Fruit fly (Drosophila melanogaster) whole organism, embryonic: ENCODE data around the gene CG11892.

ENCODE experiments used
- Antp ChIP-seq: fragments of 200-800 bp; sonication (Bioruptor generic); optimal IDR thresholded peaks from 3 replicates; lab custom pipeline; 2016; ENCODE audit warnings: missing biosample characterization, missing genetic modification characterization
- Atf-2 ChIP-seq: fragments of 200-800 bp; sonication (Bioruptor generic); optimal IDR thresholded peaks from 2 replicates; lab custom pipeline; 2016; ENCODE audit warnings: missing biosample characterization, missing genetic modification characterization
- BEAF-32 ChIP-seq: fragments of 200-800 bp; sonication (Bioruptor generic); optimal IDR thresholded peaks from 3 replicates; lab custom pipeline; 2017; ENCODE audit warnings: missing biosample characterization, missing genetic modification characterization, mild to moderate bottlenecking, moderate library complexity, missing genetic modification reagents
- BtbVII ChIP-seq: fragments of 200-800 bp; sonication (Bioruptor generic); optimal IDR thresholded peaks from 3 replicates; lab custom pipeline; 2017; ENCODE audit warnings: missing biosample characterization, mild to moderate bottlenecking, missing genetic modification characterization
- CG11247 ChIP-seq: fragments of 200-800 bp; sonication (Bioruptor generic); IDR thresholded peaks from 2 replicates; pipeline ENCODE4 v1.3.6; 2022; ENCODE audit warnings: missing biosample characterization, missing genetic modification characterization
- CG1529 ChIP-seq: fragments of 200-800 bp; sonication (Bioruptor generic); optimal IDR thresholded peaks from 3 replicates; lab custom pipeline; 2018; ENCODE audit warnings: missing biosample characterization, missing genetic modification characterization
- CG2116 ChIP-seq: fragments of 200-800 bp; sonication (Bioruptor generic); optimal IDR thresholded peaks from 3 replicates; lab custom pipeline; 2018; ENCODE audit warnings: missing biosample characterization, mild to moderate bottlenecking, missing genetic modification characterization
- CG2120 ChIP-seq: fragments of 200-800 bp; sonication (Bioruptor generic); optimal IDR thresholded peaks from 3 replicates; lab custom pipeline; 2016; ENCODE audit warnings: missing biosample characterization, missing genetic modification characterization
- CG2712 ChIP-seq: fragments of 200-800 bp; optimal IDR thresholded peaks from 3 replicates; lab custom pipeline; 2019; ENCODE audit warnings: missing biosample characterization, mild to moderate bottlenecking, missing genetic modification characterization, moderate library complexity
- CG3065 ChIP-seq: fragments of 200-800 bp; sonication (Bioruptor generic); optimal IDR thresholded peaks from 2 replicates; lab custom pipeline; 2016; ENCODE audit warnings: missing biosample characterization, missing genetic modification characterization
- CG31388 ChIP-seq: fragments of 200-800 bp; sonication (Bioruptor generic); optimal IDR thresholded peaks from 2 replicates; lab custom pipeline; 2016; ENCODE audit warnings: missing biosample characterization, missing genetic modification characterization
- CG31441 ChIP-seq: fragments of 200-800 bp; sonication (Bioruptor generic); IDR thresholded peaks from 2 replicates; pipeline ENCODE4 v1.3.6; 2022; ENCODE audit warnings: missing biosample characterization, missing genetic modification characterization
- CG34376 ChIP-seq: fragments of 200-800 bp; sonication (Bioruptor generic); optimal IDR thresholded peaks from 2 replicates; lab custom pipeline; 2018; ENCODE audit warnings: missing biosample characterization, mild to moderate bottlenecking, missing genetic modification characterization
- CG3995 ChIP-seq: fragments of 200-800 bp; sonication (Bioruptor generic); optimal IDR thresholded peaks from 3 replicates; lab custom pipeline; 2016; ENCODE audit warnings: missing biosample characterization, missing genetic modification characterization
- CG42726 ChIP-seq: fragments of 200-800 bp; sonication (Bioruptor generic); IDR thresholded peaks from 2 replicates; pipeline ENCODE4 v1.3.6; 2022; ENCODE audit warnings: missing biosample characterization, missing genetic modification characterization; ENCODE audit not compliant: partially characterized antibody
- CG4730 ChIP-seq: fragments of 200-800 bp; sonication (Bioruptor generic); IDR thresholded peaks from 2 replicates; pipeline ENCODE4 v1.3.6; 2022; ENCODE audit warnings: missing biosample characterization, missing genetic modification characterization
- CG4820 ChIP-seq: fragments of 200-800 bp; sonication (Bioruptor generic); optimal IDR thresholded peaks from 3 replicates; lab custom pipeline; 2016; ENCODE audit warnings: missing biosample characterization, missing genetic modification characterization
- CG5245 ChIP-seq: fragments of 200-800 bp; sonication (Bioruptor generic); optimal IDR thresholded peaks from 3 replicates; lab custom pipeline; 2016; ENCODE audit warnings: missing biosample characterization, missing genetic modification characterization
- CG7928 ChIP-seq: fragments of 200-800 bp; sonication (Bioruptor generic); optimal IDR thresholded peaks from 2 replicates; lab custom pipeline; 2017; ENCODE audit warnings: missing biosample characterization, mild to moderate bottlenecking, missing genetic modification characterization
- CG8388 ChIP-seq: fragments of 200-800 bp; sonication (Bioruptor generic); optimal IDR thresholded peaks from 2 replicates; lab custom pipeline; 2019; ENCODE audit warnings: missing biosample characterization, mild to moderate bottlenecking, missing genetic modification characterization, moderate library complexity
- CG9437 ChIP-seq: fragments of 200-800 bp; sonication (Bioruptor generic); optimal IDR thresholded peaks from 2 replicates; lab custom pipeline; 2018; ENCODE audit warnings: missing biosample characterization, mild to moderate bottlenecking, missing genetic modification characterization
- Dek ChIP-seq: fragments of 200-800 bp; sonication (Bioruptor generic); optimal IDR thresholded peaks from 3 replicates; lab custom pipeline; 2019; ENCODE audit warnings: missing biosample characterization, mild to moderate bottlenecking, missing genetic modification characterization, moderate library complexity
- Doc2 ChIP-seq: fragments of 200-800 bp; sonication (Bioruptor generic); IDR thresholded peaks from 2 replicates; pipeline ENCODE4 v1.3.6; 2022; ENCODE audit warnings: missing biosample characterization, missing genetic modification characterization
- Dp ChIP-seq: fragments of 200-800 bp; sonication (Bioruptor generic); optimal IDR thresholded peaks from 2 replicates; lab custom pipeline; 2018; ENCODE audit warnings: missing biosample characterization, mild to moderate bottlenecking, missing genetic modification characterization, moderate library complexity
- HmgD ChIP-seq: fragments of 200-800 bp; sonication (Bioruptor generic); optimal IDR thresholded peaks from 3 replicates; lab custom pipeline; 2016; ENCODE audit warnings: missing biosample characterization, missing genetic modification characterization
- Kr ChIP-seq: fragments of 200-800 bp; sonication (Bioruptor generic); optimal IDR thresholded peaks from 2 replicates; lab custom pipeline; 2017; ENCODE audit warnings: missing biosample characterization, mild to moderate bottlenecking, missing genetic modification characterization
- Lhr ChIP-seq: fragments of 200-800 bp; sonication (Bioruptor generic); optimal IDR thresholded peaks from 3 replicates; lab custom pipeline; 2017; ENCODE audit warnings: mild to moderate bottlenecking, missing biosample characterization, missing genetic modification reagents, missing genetic modification characterization
- Lpt ChIP-seq: fragments of >200 bp; optimal IDR thresholded peaks from 2 replicates; lab custom pipeline; 2018; ENCODE audit warnings: missing biosample characterization, missing genetic modification characterization
- Opbp ChIP-seq: fragments of 200-800 bp; sonication (Bioruptor generic); IDR thresholded peaks from 3 replicates; pipeline ENCODE4 v1.3.6; 2022; ENCODE audit warnings: missing biosample characterization, missing genetic modification characterization; ENCODE audit not compliant: partially characterized antibody
- Ravus ChIP-seq: fragments of 200-800 bp; sonication (Bioruptor generic); IDR thresholded peaks from 2 replicates; pipeline ENCODE4 v1.3.6; 2022; ENCODE audit warnings: missing biosample characterization, missing genetic modification characterization
- Ssrp ChIP-seq: fragments of 200-800 bp; sonication (Bioruptor generic); optimal IDR thresholded peaks from 2 replicates; lab custom pipeline; 2018; ENCODE audit warnings: missing biosample characterization, mild to moderate bottlenecking, missing genetic modification characterization, moderate library complexity
- Stat92E ChIP-seq, 3 experiments: fragments of >200 bp in 2 of 3; fragments of 200-800 bp in 1 of 3; sonication (Bioruptor generic) in 1 of 3; optimal IDR thresholded peaks; 2 replicates each; lab custom pipeline; 2017 to 2019; ENCODE audit warnings: missing biosample characterization in 3 of 3, missing genetic modification characterization in 3 of 3, mild to moderate bottlenecking in 1 of 3, moderate library complexity in 1 of 3
- Xbp1 ChIP-seq: fragments of 200-800 bp; sonication (Bioruptor generic); optimal IDR thresholded peaks from 3 replicates; lab custom pipeline; 2016; ENCODE audit warnings: missing biosample characterization, mild to moderate bottlenecking, missing genetic modification characterization
- Xrp1 ChIP-seq: fragments of 200-800 bp; sonication (Bioruptor generic); IDR thresholded peaks from 2 replicates; pipeline ENCODE4 v1.3.6; 2022; ENCODE audit warnings: missing biosample characterization, missing genetic modification characterization
- chinmo ChIP-seq: fragments of 200-800 bp; sonication (Bioruptor generic); IDR thresholded peaks from 4 replicates; pipeline ENCODE4 v1.3.6; 2022; ENCODE audit warnings: missing biosample characterization, missing genetic modification characterization; ENCODE audit not compliant: partially characterized antibody
- cwo ChIP-seq: fragments of 200-800 bp; sonication (Bioruptor generic); optimal IDR thresholded peaks from 3 replicates; lab custom pipeline; 2017; ENCODE audit warnings: missing biosample characterization, missing genetic modification characterization, mild to moderate bottlenecking, moderate library complexity, missing genetic modification reagents
- da ChIP-seq: fragments of 200-800 bp; sonication (Bioruptor generic); optimal IDR thresholded peaks from 2 replicates; lab custom pipeline; 2016; ENCODE audit warnings: missing biosample characterization, missing genetic modification characterization
- gcm ChIP-seq: fragments of 200-800 bp; sonication (Bioruptor generic); optimal IDR thresholded peaks from 2 replicates; lab custom pipeline; 2019; ENCODE audit warnings: missing biosample characterization, mild to moderate bottlenecking, missing genetic modification characterization, moderate library complexity
- gt ChIP-seq: fragments of 200-800 bp; sonication (Bioruptor generic); IDR thresholded peaks from 2 replicates; pipeline ENCODE4 v1.3.6; 2022; ENCODE audit warnings: missing biosample characterization, missing genetic modification characterization
- klu ChIP-seq: fragments of 200-800 bp; sonication (Bioruptor generic); IDR thresholded peaks from 2 replicates; pipeline ENCODE4 v1.3.6; 2022; ENCODE audit warnings: missing biosample characterization, missing genetic modification characterization
- lilli ChIP-seq: fragments of 200-800 bp; sonication (Bioruptor generic); optimal IDR thresholded peaks from 3 replicates; lab custom pipeline; 2016; ENCODE audit warnings: missing biosample characterization, missing genetic modification characterization
- onecut ChIP-seq: fragments of 200-800 bp; sonication (Bioruptor generic); IDR thresholded peaks from 2 replicates; pipeline ENCODE4 v1.3.6; 2022; ENCODE audit warnings: missing biosample characterization, missing genetic modification characterization
- peb ChIP-seq: fragments of 200-800 bp; sonication (Bioruptor generic); IDR thresholded peaks from 2 replicates; pipeline ENCODE4 v1.3.6; 2022; ENCODE audit warnings: missing biosample characterization, missing genetic modification characterization
- pum ChIP-seq: fragments of 200-800 bp; sonication (Bioruptor generic); optimal IDR thresholded peaks from 2 replicates; lab custom pipeline; 2016; ENCODE audit warnings: missing biosample characterization, missing genetic modification characterization
- ro ChIP-seq: fragments of 200-800 bp; sonication (Bioruptor generic); IDR thresholded peaks from 2 replicates; pipeline ENCODE4 v1.3.6; 2022; ENCODE audit warnings: missing biosample characterization, missing genetic modification characterization
- sd ChIP-seq: fragments of 200-800 bp; sonication (Bioruptor generic); optimal IDR thresholded peaks from 3 replicates; lab custom pipeline; 2018; ENCODE audit warnings: missing biosample characterization, mild to moderate bottlenecking, missing genetic modification characterization, moderate library complexity
- tap ChIP-seq: fragments of 200-800 bp; optimal IDR thresholded peaks from 3 replicates; lab custom pipeline; 2019; ENCODE audit warnings: missing biosample characterization, mild to moderate bottlenecking, missing genetic modification characterization, moderate library complexity
- tx ChIP-seq: fragments of 200-800 bp; sonication (Bioruptor generic); optimal IDR thresholded peaks from 2 replicates; lab custom pipeline; 2016; ENCODE audit warnings: missing biosample characterization, missing genetic modification characterization
- vfl ChIP-seq: fragments of 200-800 bp; sonication (Bioruptor generic); optimal IDR thresholded peaks from 2 replicates; lab custom pipeline; 2016; ENCODE audit warnings: missing biosample characterization, missing genetic modification characterization
- wdn ChIP-seq: fragments of 200-800 bp; sonication (Bioruptor generic); IDR thresholded peaks from 2 replicates; pipeline ENCODE4 v1.3.6; 2022; ENCODE audit warnings: missing biosample characterization, missing genetic modification characterization

The CG11892 gene

DNA sequence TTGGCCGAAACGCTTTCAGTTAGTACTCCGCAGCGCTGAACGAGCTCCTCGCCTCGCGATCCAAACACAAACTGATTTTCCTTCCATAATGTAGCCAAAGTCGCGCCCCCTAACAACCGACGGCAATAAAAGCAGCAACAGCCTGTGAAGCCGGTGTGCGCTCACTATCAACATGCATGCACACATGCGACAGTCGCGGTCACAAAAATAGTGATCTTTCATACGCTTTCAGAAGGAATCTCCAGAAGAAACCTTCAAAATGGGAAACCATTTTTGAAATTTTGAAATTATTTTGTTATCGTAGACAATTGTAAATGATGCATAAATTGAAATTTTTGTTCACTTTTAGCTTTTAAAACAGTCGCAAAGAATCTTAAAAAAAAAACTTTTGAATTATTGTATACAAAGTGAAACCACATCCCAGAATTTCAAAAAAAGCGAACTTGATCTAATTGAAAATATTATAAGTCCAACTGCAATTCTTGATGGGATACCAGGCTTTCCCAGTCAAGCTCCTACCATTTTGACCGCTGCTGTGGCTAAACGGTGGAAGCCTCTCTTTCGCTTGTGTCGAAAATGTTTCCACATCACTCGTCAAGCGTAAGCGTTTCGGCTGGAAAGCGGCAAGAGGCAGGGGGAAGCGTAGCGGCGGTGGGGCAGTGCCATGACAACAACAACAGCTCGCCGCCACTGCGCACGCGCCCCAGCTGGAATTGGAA lies 48.9 kb upstream of the CG11892 start, which contains the start of gene Cad96Cb (continued):
- TF ChIP-seq CG9437 (GFP tag; lab: Kevin White, UChicago) = peak; percentile 87
- peak; percentile 90 for TF ChIP-seq Ssrp
- peak; percentile 75 for TF ChIP-seq tx (GFP tag; lab: Kevin White, UChicago)
- peak; percentile 88 for TF ChIP-seq Atf-2 (GFP tag; lab: Kevin White, UChicago)
- TF ChIP-seq chinmo (GFP tag; lab: Robert Waterston, UW) = no peak
- TF ChIP-seq cwo (GFP tag; lab: Kevin White, UChicago) = peak; percentile 67
- TF ChIP-seq pum (GFP tag; lab: Kevin White, UChicago) = peak; percentile 79
- TF ChIP-seq wdn = no peak
- TF ChIP-seq tap (tag; lab: Kevin White, UChicago) = no peak
- peak; percentile 30; the same call in 1 of the 2 replicates for TF ChIP-seq CG11247 (GFP tag; lab: Robert Waterston, UW)
- peak; percentile 23; the same call in 1 of the 2 replicates for TF ChIP-seq peb (GFP tag; lab: Robert Waterston, UW)
- peak; percentile 86 for TF ChIP-seq gcm (GFP tag; lab: Kevin White, UChicago)
- TF ChIP-seq Opbp (GFP tag; lab: Robert Waterston, UW) = no peak
- peak; percentile 77 for TF ChIP-seq Xrp1 (GFP tag; lab: Robert Waterston, UW)
- TF ChIP-seq CG7928 (GFP tag; lab: Kevin White, UChicago) = peak; percentile 7
- peak; percentile 75 for TF ChIP-seq onecut (GFP tag; lab: Robert Waterston, UW)
- no peak for TF ChIP-seq CG42726
- no peak for TF ChIP-seq CG2120 (GFP tag; lab: Kevin White, UChicago)
- TF ChIP-seq CG3065 = peak; percentile 65
- no peak; the same call in 1 of the 2 replicates for TF ChIP-seq gt (GFP tag; lab: Robert Waterston, UW)
- peak; percentile 89 for TF ChIP-seq CG4820 (GFP tag; lab: Kevin White, UChicago)
- TF ChIP-seq Lhr = peak; percentile 68
- peak; percentile 82 for TF ChIP-seq CG5245 (GFP tag; lab: Kevin White, UChicago)
- TF ChIP-seq HmgD = peak; percentile 28
- TF ChIP-seq CG2712 (tag; lab: Kevin White, UChicago) = peak; percentile 91
- TF ChIP-seq Dek (tag; lab: Kevin White, UChicago) = peak; percentile 46
- peak; percentile 63 for TF ChIP-seq BtbVII
- TF ChIP-seq BEAF-32 = no peak
- TF ChIP-seq Antp (GFP tag; lab: Kevin White, UChicago) = peak; percentile 67
- peak; percentile 10; the same call in 1 of the 2 replicates for TF ChIP-seq klu (GFP tag; lab: Robert Waterston, UW)
- TF ChIP-seq Lpt (GFP tag; lab: Kevin White, UChicago) = no peak
- TF ChIP-seq CG4730 = no peak
- TF ChIP-seq sd (tag; lab: Kevin White, UChicago) = peak; percentile 20
- no peak for TF ChIP-seq Ravus
- peak; percentile 94 for TF ChIP-seq CG31441 (GFP tag; lab: Robert Waterston, UW)
- TF ChIP-seq Xbp1 (GFP tag; lab: Kevin White, UChicago) = peak; percentile 77
- no peak for TF ChIP-seq ro (GFP tag; lab: Robert Waterston, UW)
- TF ChIP-seq vfl (GFP tag; lab: Kevin White, UChicago) = no peak
- peak; percentile 72 for TF ChIP-seq lilli
- TF ChIP-seq Dp = no peak
- TF ChIP-seq da (GFP tag; lab: Kevin White, UChicago) = peak; percentile 41
- TF ChIP-seq CG2116 (GFP tag; lab: Kevin White, UChicago) = peak; percentile 64
- TF ChIP-seq CG3995 (GFP tag; lab: Kevin White, UChicago) = peak; percentile 5
- peak; percentile 9 for TF ChIP-seq Kr (GFP tag; lab: Kevin White, UChicago)
- peak; percentile 84 for TF ChIP-seq CG1529 (GFP tag; lab: Kevin White, UChicago)
- no peak for TF ChIP-seq Doc2 (GFP tag; lab: Robert Waterston, UW)
- TF ChIP-seq CG31388 (GFP tag; lab: Kevin White, UChicago) = peak; percentile 18
- peak in 1 of 3 experiments; percentile 27 for TF ChIP-seq Stat92E (GFP tag; optimal IDR thresholded peaks at IDR 0.05; lab: Kevin White, UChicago)
- peak; percentile 85 for TF ChIP-seq CG8388 (GFP tag; lab: Kevin White, UChicago)
- peak; percentile 1 for TF ChIP-seq CG34376 (GFP tag; lab: Kevin White, UChicago)
